In genomic region chr3R:29876733-29877193, dm6 we compare ENCODE assay signal across 1 fruit fly cellular context.
TF ChIP-seq lines count a peak whose summit lies in the region.

CG31038 (plus strand) TSS chr3R:29877059.

TF ChIP-seq in whole organism, embryonic, 481 proteins besides CTCF, POLR2A, EP300 and RAD21 (continued from another document):
- TF ChIP-seq inv (GFP tag; IDR thresholded peaks at IDR 0.05; lab: Robert Waterston, UW; ENCODE audit: partially characterized antibody) (no peak), bab2 (GFP tag; optimal IDR thresholded peaks at IDR 0.05; lab: Kevin White, UChicago) (no peak), Lpt (GFP tag; optimal IDR thresholded peaks at IDR 0.05; lab: Kevin White, UChicago) (no peak), tin (GFP tag; optimal IDR thresholded peaks at IDR 0.05; lab: Kevin White, UChicago) (no peak), CG11247 (GFP tag; IDR thresholded peaks at IDR 0.05; lab: Robert Waterston, UW) (no peak), CG9609 (GFP tag; optimal IDR thresholded peaks at IDR 0.05; lab: Kevin White, UChicago) (no peak), odd (GFP tag; optimal IDR thresholded peaks at IDR 0.05; lab: Kevin White, UChicago) (no peak), Eip74EF (GFP tag; optimal IDR thresholded peaks at IDR 0.05; lab: Kevin White, UChicago) (peak in 1 of 2 experiments; percentile 4), Dek (tag; optimal IDR thresholded peaks at IDR 0.05; lab: Kevin White, UChicago) (no peak), CG12659 (GFP tag; optimal IDR thresholded peaks at IDR 0.05; lab: Kevin White, UChicago) (no peak), CG7271 (tag; optimal IDR thresholded peaks at IDR 0.05; lab: Kevin White, UChicago) (no peak), CG6689 (GFP tag; IDR thresholded peaks at IDR 0.05; lab: Robert Waterston, UW) (peak; percentile 25; the same call in 1 of the 2 replicates), pho (GFP tag; optimal IDR thresholded peaks at IDR 0.05; lab: Kevin White, UChicago) (no peak), Neu2 (GFP tag; optimal IDR thresholded peaks at IDR 0.05; lab: Kevin White, UChicago; ENCODE audit: borderline replicate concordance) (no peak), rib (GFP tag; IDR thresholded peaks at IDR 0.05; lab: Robert Waterston, UW) (peak; percentile 59; the same call in 1 of the 2 replicates), Atf-2 (GFP tag; optimal IDR thresholded peaks at IDR 0.05; lab: Kevin White, UChicago) (no peak), ci (GFP tag; IDR thresholded peaks at IDR 0.05; lab: Robert Waterston, UW) (peak; percentile 84; the same call in 2 of the 3 replicates), lab (GFP tag; optimal IDR thresholded peaks at IDR 0.05; lab: Kevin White, UChicago) (no peak), shn (GFP tag; optimal IDR thresholded peaks at IDR 0.05; lab: Kevin White, UChicago) (peak; percentile 23), danr (GFP tag; IDR thresholded peaks at IDR 0.05; lab: Robert Waterston, UW) (no peak), CG16863 (GFP tag; optimal IDR thresholded peaks at IDR 0.05; lab: Kevin White, UChicago) (no peak), caup (GFP tag; optimal IDR thresholded peaks at IDR 0.05; lab: Kevin White, UChicago; ENCODE audit: severe bottlenecking) (no peak), CG10431 (GFP tag; optimal IDR thresholded peaks at IDR 0.05; lab: Kevin White, UChicago) (no peak), CG15514 (GFP tag; optimal IDR thresholded peaks at IDR 0.05; lab: Kevin White, UChicago) (no peak), ems (GFP tag; optimal IDR thresholded peaks at IDR 0.05; lab: Kevin White, UChicago) (no peak), lov (optimal IDR thresholded peaks at IDR 0.05; lab: Kevin White, UChicago) (no peak), lov (GFP tag; IDR thresholded peaks at IDR 0.05; lab: Robert Waterston, UW) (0 out of 3 replicates have a peak, but pooled peaks have one; percentile 40), CG12391 (tag; optimal IDR thresholded peaks at IDR 0.05; lab: Kevin White, UChicago) (no peak), nerfin-2 (GFP tag; IDR thresholded peaks at IDR 0.05; lab: Robert Waterston, UW; ENCODE audit: partially characterized antibody) (no peak), slbo (GFP tag; IDR thresholded peaks at IDR 0.05; lab: Robert Waterston, UW) (peak; percentile 33; the same call in 1 of the 2 replicates), CG10654 (GFP tag; optimal IDR thresholded peaks at IDR 0.05; lab: Kevin White, UChicago) (no peak), CG9727 (GFP tag; optimal IDR thresholded peaks at IDR 0.05; lab: Kevin White, UChicago) (peak; percentile 10), salm (tag; optimal IDR thresholded peaks at IDR 0.05; lab: Kevin White, UChicago) (no peak), TFAM (GFP tag; optimal IDR thresholded peaks at IDR 0.05; lab: Kevin White, UChicago) (no peak), CG1024 (GFP tag; IDR thresholded peaks at IDR 0.05; lab: Robert Waterston, UW) (no peak; the same call in 1 of the 2 replicates), Hsf (GFP tag; optimal IDR thresholded peaks at IDR 0.05; lab: Kevin White, UChicago) (no peak), Ssrp (tag; optimal IDR thresholded peaks at IDR 0.05; lab: Kevin White, UChicago) (no peak), chm (GFP tag; IDR thresholded peaks at IDR 0.05; lab: Robert Waterston, UW) (peak; percentile 77), CG34422 (GFP tag; IDR thresholded peaks at IDR 0.05; lab: Robert Waterston, UW) (peak; percentile 71; the same call in 1 of the 3 replicates), CG8281 (tag; optimal IDR thresholded peaks at IDR 0.05; lab: Kevin White, UChicago) (no peak), cas (GFP tag; IDR thresholded peaks at IDR 0.05; lab: Robert Waterston, UW) (no peak), Dll (GFP tag; IDR thresholded peaks at IDR 0.05; lab: Robert Waterston, UW; ENCODE audit: partially characterized antibody) (0 out of 4 replicates have a peak, but pooled peaks have one; percentile 36), D (optimal IDR thresholded peaks at IDR 0.05; lab: Kevin White, UChicago) (no peak), D (GFP tag; optimal IDR thresholded peaks at IDR 0.05; lab: Kevin White, UChicago) (no peak), Xrp1 (GFP tag; IDR thresholded peaks at IDR 0.05; lab: Robert Waterston, UW) (peak; percentile 28; the same call in 1 of the 2 replicates), usp (GFP tag; optimal IDR thresholded peaks at IDR 0.05; lab: Kevin White, UChicago) (no peak), crc (GFP tag; optimal IDR thresholded peaks at IDR 0.05; lab: Kevin White, UChicago) (no peak), ewg (GFP tag; optimal IDR thresholded peaks at IDR 0.05; lab: Kevin White, UChicago) (no peak), Meics (GFP tag; optimal IDR thresholded peaks at IDR 0.05; lab: Kevin White, UChicago) (no peak), ftz-f1 (GFP tag; optimal IDR thresholded peaks at IDR 0.05; lab: Kevin White, UChicago) (no peak), Blimp-1 (GFP tag; optimal IDR thresholded peaks at IDR 0.05; lab: Kevin White, UChicago) (peak; percentile 4), PHDP (tag; optimal IDR thresholded peaks at IDR 0.05; lab: Kevin White, UChicago) (no peak), CG18011 (GFP tag; optimal IDR thresholded peaks at IDR 0.05; lab: Kevin White, UChicago) (no peak), grau (tag; optimal IDR thresholded peaks at IDR 0.05; lab: Kevin White, UChicago) (no peak), chinmo (GFP tag; IDR thresholded peaks at IDR 0.05; lab: Robert Waterston, UW; ENCODE audit: partially characterized antibody) (peak; percentile 93; the same call in 3 of the 4 replicates), Ptx1 (GFP tag; IDR thresholded peaks at IDR 0.05; lab: Robert Waterston, UW) (no peak), NC2α (GFP tag; optimal IDR thresholded peaks at IDR 0.05; lab: Kevin White, UChicago) (no peak), gt (GFP tag; IDR thresholded peaks at IDR 0.05; lab: Robert Waterston, UW) (no peak), sqz (GFP tag; optimal IDR thresholded peaks at IDR 0.05; lab: Kevin White, UChicago) (no peak), row (GFP tag; IDR thresholded peaks at IDR 0.05; lab: Robert Waterston, UW) (peak; percentile 41; the same call in 2 of the 3 replicates), CG1233 (GFP tag; optimal IDR thresholded peaks at IDR 0.05; lab: Kevin White, UChicago) (no peak), Dp (GFP tag; optimal IDR thresholded peaks at IDR 0.05; lab: Kevin White, UChicago) (no peak), Adf1 (GFP tag; IDR thresholded peaks at IDR 0.05; lab: Robert Waterston, UW) (0 out of 2 replicates have a peak, but pooled peaks have one; percentile 7), Elba2 (GFP tag; optimal IDR thresholded peaks at IDR 0.05; lab: Kevin White, UChicago) (no peak), CG9876 (GFP tag; optimal IDR thresholded peaks at IDR 0.05; lab: Kevin White, UChicago) (no peak), Mrtf (GFP tag; IDR thresholded peaks at IDR 0.05; lab: Robert Waterston, UW) (no peak), so (GFP tag; IDR thresholded peaks at IDR 0.05; lab: Robert Waterston, UW) (peak; percentile 75; the same call in 2 of the 3 replicates), CG7928 (GFP tag; optimal IDR thresholded peaks at IDR 0.05; lab: Kevin White, UChicago) (no peak), Ada2b (GFP tag; IDR thresholded peaks at IDR 0.05; lab: Robert Waterston, UW) (no peak), CG9437 (GFP tag; optimal IDR thresholded peaks at IDR 0.05; lab: Kevin White, UChicago) (no peak), Hmr (GFP tag; optimal IDR thresholded peaks at IDR 0.05; lab: Kevin White, UChicago) (no peak), ind (GFP tag; optimal IDR thresholded peaks at IDR 0.05; lab: Kevin White, UChicago) (no peak), CG2199 (GFP tag; IDR thresholded peaks at IDR 0.05; lab: Robert Waterston, UW) (no peak), insv (GFP tag; optimal IDR thresholded peaks at IDR 0.05; lab: Kevin White, UChicago) (no peak), wdn (GFP tag; IDR thresholded peaks at IDR 0.05; lab: Robert Waterston, UW) (no peak), gsb-n (tag; optimal IDR thresholded peaks at IDR 0.05; lab: Kevin White, UChicago) (peak; percentile 36), z (GFP tag; IDR thresholded peaks at IDR 0.05; lab: Robert Waterston, UW) (peak; percentile 80), pb (GFP tag; optimal IDR thresholded peaks at IDR 0.05; lab: Kevin White, UChicago) (peak; percentile 8), tgo (GFP tag; IDR thresholded peaks at IDR 0.05; lab: Robert Waterston, UW) (no peak), Aef1 (GFP tag; IDR thresholded peaks at IDR 0.05; lab: Robert Waterston, UW) (peak; percentile 66), CG31224 (GFP tag; IDR thresholded peaks at IDR 0.05; lab: Robert Waterston, UW) (no peak), CG6765 (GFP tag; optimal IDR thresholded peaks at IDR 0.05; lab: Kevin White, UChicago) (no peak), en (GFP tag; optimal IDR thresholded peaks at IDR 0.05; lab: Kevin White, UChicago) (no peak), Kr (GFP tag; optimal IDR thresholded peaks at IDR 0.05; lab: Kevin White, UChicago) (no peak), vnd (GFP tag; IDR thresholded peaks at IDR 0.05; lab: Robert Waterston, UW; ENCODE audit: partially characterized antibody) (no peak), Antp (GFP tag; optimal IDR thresholded peaks at IDR 0.05; lab: Kevin White, UChicago) (no peak), NK7.1 (GFP tag; optimal IDR thresholded peaks at IDR 0.05; lab: Kevin White, UChicago) (peak; percentile 1), Mad (GFP tag; optimal IDR thresholded peaks at IDR 0.05; lab: Kevin White, UChicago) (no peak), CG7372 (GFP tag; IDR thresholded peaks at IDR 0.05; lab: Robert Waterston, UW) (no peak), peb (GFP tag; IDR thresholded peaks at IDR 0.05; lab: Robert Waterston, UW) (no peak), CG7987 (GFP tag; optimal IDR thresholded peaks at IDR 0.05; lab: Kevin White, UChicago) (peak; percentile 34), CG1603 (tag; optimal IDR thresholded peaks at IDR 0.05; lab: Kevin White, UChicago) (peak; percentile 14), Asciz (GFP tag; optimal IDR thresholded peaks at IDR 0.05; lab: Kevin White, UChicago) (peak; percentile 29), CG8924 (tag; optimal IDR thresholded peaks at IDR 0.05; lab: Kevin White, UChicago) (peak; percentile 13), Rx (GFP tag; IDR thresholded peaks at IDR 0.05; lab: Robert Waterston, UW) (no peak), CG11093 (GFP tag; IDR thresholded peaks at IDR 0.05; lab: Robert Waterston, UW) (no peak), CG17359 (tag; optimal IDR thresholded peaks at IDR 0.05; lab: Kevin White, UChicago) (peak; percentile 22), CG10462 (GFP tag; optimal IDR thresholded peaks at IDR 0.05; lab: Kevin White, UChicago) (no peak)
